Fruit fly (Drosophila melanogaster) whole organism, embryonic: Measurements from ENCODE around the gene Sas-4.

Experiments
- C15 ChIP-seq: fragments of 200-800 bp; sonication (Bioruptor generic); IDR thresholded peaks from 3 replicates; pipeline ENCODE4 v1.3.6; 2022; ENCODE audit warnings: missing biosample characterization, missing genetic modification characterization
- CG10147 ChIP-seq: fragments of 200-800 bp; sonication (Bioruptor generic); optimal IDR thresholded peaks from 2 replicates; lab custom pipeline; 2019; ENCODE audit warnings: missing biosample characterization, mild to moderate bottlenecking, missing genetic modification characterization, moderate library complexity
- CG11560 ChIP-seq: fragments of 200-800 bp; sonication (Bioruptor generic); IDR thresholded peaks from 3 replicates; pipeline ENCODE4 v1.3.6; 2022; ENCODE audit warnings: missing biosample characterization, missing genetic modification characterization
- CG12155 ChIP-seq: fragments of 200-800 bp; sonication (Bioruptor generic); optimal IDR thresholded peaks from 3 replicates; lab custom pipeline; 2016; ENCODE audit warnings: missing biosample characterization, missing genetic modification characterization
- CG13287 ChIP-seq: fragments of 200-800 bp; sonication (Bioruptor generic); IDR thresholded peaks from 2 replicates; pipeline ENCODE4 v1.3.6; 2022; ENCODE audit warnings: missing biosample characterization, missing genetic modification characterization; ENCODE audit not compliant: partially characterized antibody
- CG15011 ChIP-seq: fragments of 200-800 bp; sonication (Bioruptor generic); optimal IDR thresholded peaks from 3 replicates; lab custom pipeline; 2018; ENCODE audit warnings: missing biosample characterization, mild to moderate bottlenecking, missing genetic modification characterization
- CG15269 ChIP-seq: fragments of 200-800 bp; sonication (Bioruptor generic); optimal IDR thresholded peaks from 2 replicates; lab custom pipeline; 2018; ENCODE audit warnings: missing biosample characterization, mild to moderate bottlenecking, missing genetic modification characterization, moderate library complexity
- CG15514 ChIP-seq: fragments of 200-800 bp; sonication (Bioruptor generic); optimal IDR thresholded peaks from 3 replicates; lab custom pipeline; 2017; ENCODE audit warnings: missing biosample characterization, missing genetic modification characterization, mild to moderate bottlenecking, moderate library complexity, missing genetic modification reagents
- CG1603 ChIP-seq: fragments of 200-800 bp; sonication (Bioruptor generic); optimal IDR thresholded peaks from 2 replicates; lab custom pipeline; 2019; ENCODE audit warnings: missing biosample characterization, mild to moderate bottlenecking, missing genetic modification characterization, moderate library complexity
- CG16815 ChIP-seq: fragments of 200-800 bp; sonication (Bioruptor generic); optimal IDR thresholded peaks from 3 replicates; lab custom pipeline; 2017; ENCODE audit warnings: missing biosample characterization, mild to moderate bottlenecking, missing genetic modification characterization
- CG2129 ChIP-seq: fragments of 200-800 bp; sonication (Bioruptor generic); IDR thresholded peaks from 2 replicates; pipeline ENCODE4 v1.3.6; 2022; ENCODE audit warnings: missing biosample characterization, missing genetic modification characterization; ENCODE audit not compliant: partially characterized antibody
- CG30020 ChIP-seq: fragments of 200-800 bp; optimal IDR thresholded peaks from 2 replicates; lab custom pipeline; 2019; ENCODE audit warnings: missing biosample characterization, mild to moderate bottlenecking, missing genetic modification characterization, moderate library complexity
- CG31388 ChIP-seq: fragments of 200-800 bp; sonication (Bioruptor generic); optimal IDR thresholded peaks from 2 replicates; lab custom pipeline; 2016; ENCODE audit warnings: missing biosample characterization, missing genetic modification characterization
- CG31441 ChIP-seq: fragments of 200-800 bp; sonication (Bioruptor generic); IDR thresholded peaks from 2 replicates; pipeline ENCODE4 v1.3.6; 2022; ENCODE audit warnings: missing biosample characterization, missing genetic modification characterization
- CG3838 ChIP-seq: fragments of 200-800 bp; sonication (Bioruptor generic); optimal IDR thresholded peaks from 3 replicates; lab custom pipeline; 2016; ENCODE audit warnings: missing biosample characterization, missing genetic modification characterization
- CG42726 ChIP-seq: fragments of 200-800 bp; sonication (Bioruptor generic); IDR thresholded peaks from 2 replicates; pipeline ENCODE4 v1.3.6; 2022; ENCODE audit warnings: missing biosample characterization, missing genetic modification characterization; ENCODE audit not compliant: partially characterized antibody
- CG4282 ChIP-seq: fragments of 200-800 bp; sonication (Bioruptor generic); optimal IDR thresholded peaks from 2 replicates; lab custom pipeline; 2016; ENCODE audit warnings: missing biosample characterization, missing genetic modification characterization
- CG4328 ChIP-seq: fragments of 200-800 bp; sonication (Bioruptor generic); optimal IDR thresholded peaks from 3 replicates; lab custom pipeline; 2017; ENCODE audit warnings: missing biosample characterization, missing genetic modification reagents, missing genetic modification characterization
- CG6765 ChIP-seq: fragments of 200-800 bp; sonication (Bioruptor generic); optimal IDR thresholded peaks from 3 replicates; lab custom pipeline; 2017; ENCODE audit warnings: missing biosample characterization, mild to moderate bottlenecking, missing genetic modification characterization
- CG7357 ChIP-seq: fragments of 200-800 bp; sonication (Bioruptor generic); IDR thresholded peaks from 3 replicates; pipeline ENCODE4 v1.3.6; 2022; ENCODE audit warnings: missing biosample characterization, missing genetic modification characterization
- CG8944 ChIP-seq: fragments of 200-800 bp; sonication (Bioruptor generic); optimal IDR thresholded peaks from 3 replicates; lab custom pipeline; 2016; ENCODE audit warnings: missing biosample characterization, missing genetic modification characterization
- CG9215 ChIP-seq: fragments of 200-800 bp; sonication (Bioruptor generic); IDR thresholded peaks from 2 replicates; pipeline ENCODE4 v1.3.6; 2022; ENCODE audit warnings: missing biosample characterization, missing genetic modification characterization
- D ChIP-seq, 2 experiments: fragments of 200-800 bp in 1 of 2; fragments of >200 bp in 1 of 2; sonication (Bioruptor generic) in 1 of 2; optimal IDR thresholded peaks; 2 replicates in 1 of 2; 3 replicates in 1 of 2; lab custom pipeline; 2017; ENCODE audit warnings: mild to moderate bottlenecking in 1 of 2, missing biosample characterization in 1 of 2, missing genetic modification characterization in 1 of 2, missing genetic modification reagents in 1 of 2
- Dfd ChIP-seq, 2 experiments: fragments of >200 bp; optimal IDR thresholded peaks; 2 replicates each; lab custom pipeline; 2017; ENCODE audit warnings: missing biosample characterization in 2 of 2, missing genetic modification characterization in 2 of 2
- Dip3 ChIP-seq: fragments of 200-800 bp; sonication (Bioruptor generic); optimal IDR thresholded peaks from 3 replicates; lab custom pipeline; 2016; ENCODE audit warnings: missing biosample characterization, missing genetic modification characterization
- MESR4 ChIP-seq: fragments of 200-800 bp; sonication (Bioruptor generic); optimal IDR thresholded peaks from 2 replicates; lab custom pipeline; 2018; ENCODE audit warnings: missing biosample characterization, mild to moderate bottlenecking, missing genetic modification characterization, moderate library complexity
- Oli ChIP-seq: fragments of 200-800 bp; sonication (Bioruptor generic); optimal IDR thresholded peaks from 2 replicates; lab custom pipeline; 2018; ENCODE audit warnings: missing biosample characterization, mild to moderate bottlenecking, missing genetic modification characterization, moderate library complexity
- Optix ChIP-seq: fragments of 200-800 bp; sonication (Bioruptor generic); IDR thresholded peaks from 3 replicates; pipeline ENCODE4 v1.3.6; 2022; ENCODE audit warnings: missing biosample characterization, missing genetic modification characterization
- Sin3A ChIP-seq: fragments of >200 bp; optimal IDR thresholded peaks from 2 replicates; lab custom pipeline; 2018
- Six4 ChIP-seq: fragments of 200-800 bp; sonication (Bioruptor generic); optimal IDR thresholded peaks from 2 replicates; lab custom pipeline; 2016; ENCODE audit warnings: missing biosample characterization, missing genetic modification characterization
- Sox100B ChIP-seq: fragments of 200-800 bp; sonication (Bioruptor generic); optimal IDR thresholded peaks from 3 replicates; lab custom pipeline; 2018; ENCODE audit warnings: missing biosample characterization, mild to moderate bottlenecking, missing genetic modification characterization
- Ssrp ChIP-seq: fragments of 200-800 bp; sonication (Bioruptor generic); optimal IDR thresholded peaks from 2 replicates; lab custom pipeline; 2018; ENCODE audit warnings: missing biosample characterization, mild to moderate bottlenecking, missing genetic modification characterization, moderate library complexity
- TFAM ChIP-seq: fragments of 200-800 bp; sonication (Bioruptor generic); optimal IDR thresholded peaks from 2 replicates; lab custom pipeline; 2017; ENCODE audit warnings: missing biosample characterization, missing genetic modification characterization, inconsistent platforms
- Xbp1 ChIP-seq: fragments of 200-800 bp; sonication (Bioruptor generic); optimal IDR thresholded peaks from 3 replicates; lab custom pipeline; 2016; ENCODE audit warnings: missing biosample characterization, mild to moderate bottlenecking, missing genetic modification characterization
- abd-A ChIP-seq: fragments of 200-800 bp; sonication (Bioruptor generic); optimal IDR thresholded peaks from 3 replicates; lab custom pipeline; 2019; ENCODE audit warnings: missing biosample characterization, mild to moderate bottlenecking, missing genetic modification characterization, moderate library complexity
- ash1 ChIP-seq: fragments of 200-800 bp; sonication (Bioruptor generic); optimal IDR thresholded peaks from 2 replicates; lab custom pipeline; 2018; ENCODE audit warnings: missing biosample characterization, mild to moderate bottlenecking, missing genetic modification characterization
- cad ChIP-seq: fragments of >200 bp; optimal IDR thresholded peaks from 2 replicates; lab custom pipeline; 2017; ENCODE audit warnings: missing biosample characterization, missing genetic modification characterization
- chm ChIP-seq: fragments of 200-800 bp; sonication (Bioruptor generic); IDR thresholded peaks from 2 replicates; pipeline ENCODE4 v1.3.6; 2022; ENCODE audit warnings: missing biosample characterization, missing genetic modification characterization
- cwo ChIP-seq: fragments of 200-800 bp; sonication (Bioruptor generic); optimal IDR thresholded peaks from 3 replicates; lab custom pipeline; 2017; ENCODE audit warnings: missing biosample characterization, missing genetic modification characterization, mild to moderate bottlenecking, moderate library complexity, missing genetic modification reagents
- dimm ChIP-seq: fragments of 200-800 bp; sonication (Bioruptor generic); IDR thresholded peaks from 2 replicates; pipeline ENCODE4 v1.3.6; 2022; ENCODE audit warnings: missing biosample characterization, missing genetic modification characterization
- dysf ChIP-seq: fragments of 200-800 bp; sonication (Bioruptor generic); IDR thresholded peaks from 3 replicates; pipeline ENCODE4 v1.3.6; 2022; ENCODE audit warnings: missing biosample characterization, missing genetic modification characterization
- gce ChIP-seq: fragments of 200-800 bp; sonication (Bioruptor generic); IDR thresholded peaks from 3 replicates; pipeline ENCODE4 v1.3.6; 2022; ENCODE audit warnings: missing biosample characterization, missing genetic modification characterization
- gcm ChIP-seq: fragments of 200-800 bp; sonication (Bioruptor generic); optimal IDR thresholded peaks from 2 replicates; lab custom pipeline; 2019; ENCODE audit warnings: missing biosample characterization, mild to moderate bottlenecking, missing genetic modification characterization, moderate library complexity
- gro ChIP-seq: fragments of 200-800 bp; sonication (Bioruptor generic); optimal IDR thresholded peaks from 2 replicates; lab custom pipeline; 2016; ENCODE audit warnings: missing biosample characterization, missing genetic modification characterization
- hb ChIP-seq: fragments of 200-800 bp; sonication (Bioruptor generic); IDR thresholded peaks from 3 replicates; pipeline ENCODE4 v1.3.6; 2022; ENCODE audit warnings: missing biosample characterization, missing genetic modification characterization; ENCODE audit not compliant: partially characterized antibody
- maf-S ChIP-seq: fragments of 200-800 bp; sonication (Bioruptor generic); optimal IDR thresholded peaks from 2 replicates; lab custom pipeline; 2016; ENCODE audit warnings: missing biosample characterization, missing genetic modification characterization
- rib ChIP-seq: fragments of 200-800 bp; sonication (Bioruptor generic); IDR thresholded peaks from 2 replicates; pipeline ENCODE4 v1.3.6; 2022; ENCODE audit warnings: missing biosample characterization, missing genetic modification characterization
- sr ChIP-seq: fragments of 200-800 bp; sonication (Bioruptor generic); IDR thresholded peaks from 3 replicates; pipeline ENCODE4 v1.3.6; 2022; ENCODE audit warnings: missing biosample characterization, missing genetic modification characterization
- tgo ChIP-seq: fragments of 200-800 bp; sonication (Bioruptor generic); IDR thresholded peaks from 3 replicates; pipeline ENCODE4 v1.3.6; 2022; ENCODE audit warnings: missing biosample characterization, missing genetic modification characterization
- trh ChIP-seq: fragments of 200-800 bp; sonication (Bioruptor generic); optimal IDR thresholded peaks from 2 replicates; lab custom pipeline; 2016; ENCODE audit warnings: missing biosample characterization, missing genetic modification characterization

Sas-4 gene

DNA sequence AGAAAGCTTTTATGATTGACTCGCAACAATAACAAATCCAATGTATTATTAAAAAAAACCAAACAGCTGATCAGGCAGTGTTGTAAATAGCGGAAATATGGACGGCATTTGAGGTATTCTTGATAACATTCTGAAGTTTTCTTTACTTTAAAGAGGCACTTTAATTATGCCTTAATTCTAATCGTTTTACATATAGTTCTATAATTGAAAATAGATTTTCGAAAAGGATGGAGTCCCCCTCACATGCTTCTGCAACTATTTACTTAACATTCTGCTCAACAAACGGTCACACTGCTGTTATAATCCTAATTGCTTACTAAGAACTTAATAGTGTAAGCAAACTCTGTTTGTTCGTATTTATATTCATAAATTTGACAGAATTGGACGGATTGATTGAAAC, 23.2 kb upstream of the Sas-4 start, which contains the start of gene CG10068 (continued):
- TF ChIP-seq CG31388 (GFP tag; lab: Kevin White, UChicago), result peak; percentile 76
- TF ChIP-seq Oli (tag; lab: Kevin White, UChicago), result peak; percentile 72
- TF ChIP-seq CG15269 (tag; lab: Kevin White, UChicago), result peak; percentile 88
- TF ChIP-seq CG4282 (GFP tag; lab: Kevin White, UChicago), result peak; percentile 54
- TF ChIP-seq Xbp1 (GFP tag; lab: Kevin White, UChicago), result peak; percentile 89
- peak; percentile 91; the same call in 2 of the 3 replicates for TF ChIP-seq gce
- no peak; the same call in 1 of the 2 replicates for TF ChIP-seq CG9215 (GFP tag; lab: Robert Waterston, UW)
- TF ChIP-seq CG13287 (GFP tag; lab: Robert Waterston, UW), result peak; percentile 61
- TF ChIP-seq ash1 (GFP tag; lab: Kevin White, UChicago), result no peak
- TF ChIP-seq D (optimal IDR thresholded peaks at IDR 0.05; lab: Kevin White, UChicago), result no peak
- peak; percentile 83 for TF ChIP-seq D (GFP tag; optimal IDR thresholded peaks at IDR 0.05; lab: Kevin White, UChicago)
- TF ChIP-seq gro (GFP tag; lab: Kevin White, UChicago), result peak; percentile 90
- peak; percentile 87 for TF ChIP-seq Six4 (GFP tag; lab: Kevin White, UChicago)
- peak; percentile 88 for TF ChIP-seq CG31441
- TF ChIP-seq CG4328, result peak; percentile 71
- peak; percentile 41 for TF ChIP-seq MESR4 (GFP tag; lab: Kevin White, UChicago)
- TF ChIP-seq CG6765 (GFP tag; lab: Kevin White, UChicago), result peak; percentile 69
- TF ChIP-seq TFAM, result peak; percentile 61
- TF ChIP-seq CG16815 (GFP tag; lab: Kevin White, UChicago), result peak; percentile 77
- peak; percentile 80 for TF ChIP-seq Ssrp (tag; lab: Kevin White, UChicago)
- TF ChIP-seq chm (GFP tag; lab: Robert Waterston, UW), result peak; percentile 93
- peak; percentile 92 for TF ChIP-seq tgo (GFP tag; lab: Robert Waterston, UW)
- TF ChIP-seq CG12155 (GFP tag; lab: Kevin White, UChicago), result peak; percentile 85
- TF ChIP-seq Dip3 (GFP tag; lab: Kevin White, UChicago), result peak; percentile 88
- TF ChIP-seq CG1603 (tag; lab: Kevin White, UChicago), result peak; percentile 89
- TF ChIP-seq dysf (GFP tag; lab: Robert Waterston, UW), result peak; percentile 92
- TF ChIP-seq maf-S (GFP tag; lab: Kevin White, UChicago), result peak; percentile 86
- TF ChIP-seq rib (GFP tag; lab: Robert Waterston, UW), result peak; percentile 64; the same call in 1 of the 2 replicates
- no peak for TF ChIP-seq CG42726
- no peak for TF ChIP-seq Dfd (GFP tag; optimal IDR thresholded peaks at IDR 0.05; lab: Kevin White, UChicago)
- TF ChIP-seq CG15514 (GFP tag; lab: Kevin White, UChicago), result peak; percentile 85
- peak; percentile 79 for TF ChIP-seq Sox100B
- peak; percentile 90 for TF ChIP-seq abd-A (tag; lab: Kevin White, UChicago)
- TF ChIP-seq CG11560 (tag; lab: Robert Waterston, UW), result no peak
- peak; percentile 83 for TF ChIP-seq CG8944 (GFP tag; lab: Kevin White, UChicago)
- TF ChIP-seq cwo (GFP tag; lab: Kevin White, UChicago), result peak; percentile 83
- TF ChIP-seq Sin3A, result no peak
- no peak; the same call in 1 of the 3 replicates for TF ChIP-seq sr (GFP tag; lab: Robert Waterston, UW)
- peak; percentile 67; the same call in 2 of the 3 replicates for TF ChIP-seq CG7357
- no peak for TF ChIP-seq cad (GFP tag; lab: Kevin White, UChicago)
- peak; percentile 87 for TF ChIP-seq gcm (GFP tag; lab: Kevin White, UChicago)
- peak; percentile 73; the same call in 2 of the 3 replicates for TF ChIP-seq C15
- TF ChIP-seq trh (GFP tag; lab: Kevin White, UChicago), result peak; percentile 68
- no peak; the same call in 1 of the 2 replicates for TF ChIP-seq dimm (GFP tag; lab: Robert Waterston, UW)
- no peak for TF ChIP-seq CG2129 (GFP tag; lab: Robert Waterston, UW)
- peak; percentile 71 for TF ChIP-seq CG3838 (GFP tag; lab: Kevin White, UChicago)
- peak; percentile 78 for TF ChIP-seq CG30020 (tag; lab: Kevin White, UChicago)
- peak; percentile 83 for TF ChIP-seq Optix
- peak; percentile 79 for TF ChIP-seq CG15011
- peak; percentile 83 for TF ChIP-seq CG10147
- TF ChIP-seq hb (GFP tag; lab: Robert Waterston, UW), result no peak
